Worm (Caenorhabditis elegans): ENCODE data around the gene rsp-8.

rsp-8 gene

ce11 chrIII:11826118-11826517, at the start of gene rsp-8:
rsp-8 (plus strand) TSS chrIII:11826418.
- no peak for TF ChIP-seq unc-130 (GFP tag; optimal IDR thresholded peaks at IDR 0.05)
- TF ChIP-seq lin-54 (GFP tag; optimal IDR thresholded peaks at IDR 0.05): no peak

DNA sequence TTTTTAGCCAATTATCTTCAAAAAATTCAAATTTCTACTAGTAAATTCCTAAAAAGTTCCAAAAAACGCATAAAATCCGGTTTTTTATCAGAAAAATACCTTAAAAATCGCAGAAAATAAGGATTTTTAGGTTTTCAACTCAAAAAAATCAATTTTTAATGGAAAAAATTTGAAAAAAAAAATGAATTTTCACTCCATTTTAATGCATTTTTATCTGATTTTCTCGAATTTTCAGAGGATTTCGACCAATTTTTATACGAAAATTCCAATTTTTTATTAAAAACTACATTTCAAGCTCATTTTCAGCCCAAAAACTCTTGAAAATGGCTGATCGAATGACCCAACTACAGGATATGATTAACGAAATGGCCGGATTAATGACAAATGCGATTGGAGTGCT, 48.9 kb upstream of the rsp-8 start, which contains the start of gene mdt-21:
Gene mdt-21 (plus strand): TSS at position 301 of the 400 bp plus-strand sequence.
- TF ChIP-seq mes-4 (tag; optimal IDR thresholded peaks at IDR 0.05) (no peak), ceh-100 (GFP tag; IDR thresholded peaks at IDR 0.05) (no peak), lsl-1 (GFP tag; optimal IDR thresholded peaks at IDR 0.05) (no peak), nhr-90 (tag; optimal IDR thresholded peaks at IDR 0.05) (no peak), ztf-22 (GFP tag; optimal IDR thresholded peaks at IDR 0.05) (no peak), B0035.1 (tag; optimal IDR thresholded peaks at IDR 0.05) (no peak), T07F8.4 (tag; optimal IDR thresholded peaks at IDR 0.05) (no peak), snpc-1.1 (tag; optimal IDR thresholded peaks at IDR 0.05; ENCODE audit: insufficient read depth) (no peak), lsy-27 (tag; optimal IDR thresholded peaks at IDR 0.05; ENCODE audit: borderline replicate concordance, insufficient read depth) (no peak)

ce11 chrIII:11780183-11780664, 46.0 kb upstream of the rsp-8 start, which contains the start of gene C24H11.5:
C24H11.5 (plus strand) TSS chrIII:11780233.
- no peak for TF ChIP-seq F23B12.7 (tag; optimal IDR thresholded peaks at IDR 0.05; ENCODE audit: insufficient read depth)
- TF ChIP-seq hmg-20 (GFP tag; IDR thresholded peaks at IDR 0.05): no peak
- no peak for TF ChIP-seq nfya-2 (GFP tag; IDR thresholded peaks at IDR 0.05)
- no peak for TF ChIP-seq hrde-1 (tag; optimal IDR thresholded peaks at IDR 0.05; ENCODE audit: borderline replicate concordance)
- TF ChIP-seq sptf-2 (GFP tag; optimal IDR thresholded peaks at IDR 0.05): no peak
- TF ChIP-seq let-607 (tag; optimal IDR thresholded peaks at IDR 0.05): no peak
- TF ChIP-seq bed-1 (GFP tag; IDR thresholded peaks at IDR 0.05): no peak
- TF ChIP-seq dox-1 (GFP tag; IDR thresholded peaks at IDR 0.05): no peak; the same call in 1 of the 2 replicates
- TF ChIP-seq ccch-3 (GFP tag; optimal IDR thresholded peaks at IDR 0.05): no peak
- no peak for TF ChIP-seq attf-6 (GFP tag; IDR thresholded peaks at IDR 0.05)

DNA sequence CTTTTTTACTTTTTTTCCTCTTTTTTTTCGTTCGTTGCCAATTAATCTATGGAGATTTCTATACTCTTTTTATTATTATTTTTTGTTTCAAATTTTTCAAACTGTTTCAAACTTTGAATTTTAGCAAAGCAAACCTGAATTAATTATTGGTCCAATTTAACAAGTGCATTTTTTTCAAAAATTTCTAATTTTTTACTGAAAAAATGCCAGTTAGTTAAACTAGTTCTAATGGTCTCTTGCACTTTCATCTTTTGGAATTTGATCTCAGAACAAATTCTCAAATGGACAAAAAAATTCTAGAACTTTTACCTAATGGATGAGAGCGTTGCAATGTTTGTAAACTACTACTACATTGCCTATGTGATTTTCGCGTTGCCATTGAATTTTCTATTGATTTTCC, 44.4 kb upstream of the rsp-8 start, which contains the start of gene srd-74:
Gene srd-74 (plus strand): TSS at position 301 of the 400 bp plus-strand sequence.
- TF ChIP-seq him-1 (tag; optimal IDR thresholded peaks at IDR 0.05) (no peak), zfh-2 (GFP tag; conservative IDR thresholded peaks at IDR 0.05) (no peak), F23B12.7 (tag; optimal IDR thresholded peaks at IDR 0.05; ENCODE audit: insufficient read depth) (no peak), ceh-27 (GFP tag; optimal IDR thresholded peaks at IDR 0.05) (no peak), Y56A3A.18 (GFP tag; IDR thresholded peaks at IDR 0.05) (no peak), T07F8.4 (tag; optimal IDR thresholded peaks at IDR 0.05) (no peak), B0035.1 (tag; optimal IDR thresholded peaks at IDR 0.05) (no peak), unc-62 (GFP tag; optimal IDR thresholded peaks at IDR 0.05) (no peak), rpc-1 (optimal IDR thresholded peaks at IDR 0.05) (no peak), rpc-1 (tag; optimal IDR thresholded peaks at IDR 0.05) (no peak), F57A8.1 (GFP tag; optimal IDR thresholded peaks at IDR 0.05) (no peak), F49E8.2 (tag; optimal IDR thresholded peaks at IDR 0.05; ENCODE audit: insufficient read depth) (no peak), lin-35 (GFP tag; optimal IDR thresholded peaks at IDR 0.05) (no peak), nhr-179 (tag; optimal IDR thresholded peaks at IDR 0.05) (no peak), F57C9.4 (tag; optimal IDR thresholded peaks at IDR 0.05) (no peak), K11D2.4 (GFP tag; IDR thresholded peaks at IDR 0.05) (no peak), Y67H2A.10 (GFP tag; conservative IDR thresholded peaks at IDR 0.05) (no peak), tlf-1 (GFP tag; optimal IDR thresholded peaks at IDR 0.05) (no peak), F52B5.7 (tag; optimal IDR thresholded peaks at IDR 0.05) (no peak), ztf-18 (tag; optimal IDR thresholded peaks at IDR 0.05) (no peak)

All from whole organism, young adult.